Worm (Caenorhabditis elegans): ENCODE measurements around the gene tmem-145.

tmem-145 gene

DNA sequence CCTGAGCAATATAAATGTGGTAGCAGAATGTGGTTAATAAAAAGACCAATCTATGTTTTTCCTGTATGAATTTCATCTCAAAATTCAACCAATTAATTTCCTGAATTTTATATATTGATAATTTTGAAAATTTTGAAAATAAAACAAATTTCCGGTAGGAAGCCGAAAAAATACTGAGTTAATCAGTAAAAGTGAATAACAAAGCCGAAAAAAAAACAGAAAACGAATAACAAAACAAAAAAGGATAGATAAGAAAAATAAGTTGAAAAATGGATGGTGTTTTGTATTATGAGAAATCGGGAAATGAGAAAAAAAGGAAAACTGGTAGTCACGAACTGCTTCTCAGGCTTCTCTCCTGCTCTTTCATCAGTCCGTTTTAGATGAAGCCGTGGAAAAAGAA, at the start of gene tmem-145:
Gene tmem-145 (minus strand): TSS at position 101 of the 400 bp plus-strand sequence.
- TF ChIP-seq unc-120 (tag; optimal IDR thresholded peaks at IDR 0.05; ENCODE audit: poor library complexity, severe bottlenecking) (no peak), ces-1 (GFP tag; optimal IDR thresholded peaks at IDR 0.05) (no peak), nhr-237 (tag; optimal IDR thresholded peaks at IDR 0.05) (no peak), unc-39 (tag; optimal IDR thresholded peaks at IDR 0.05) (no peak), bed-3 (GFP tag; optimal IDR thresholded peaks at IDR 0.05) (no peak), nhr-12 (tag; optimal IDR thresholded peaks at IDR 0.05) (no peak), tbx-8 (GFP tag; optimal IDR thresholded peaks at IDR 0.05) (no peak), ceh-39 (tag; optimal IDR thresholded peaks at IDR 0.05) (no peak), ztf-11 (tag; optimal IDR thresholded peaks at IDR 0.05) (no peak), sem-2 (GFP tag; optimal IDR thresholded peaks at IDR 0.05) (no peak), nhr-76 (tag; optimal IDR thresholded peaks at IDR 0.05) (no peak), mls-2 (tag; optimal IDR thresholded peaks at IDR 0.05) (no peak), zip-8 (tag; optimal IDR thresholded peaks at IDR 0.05) (no peak)

DNA sequence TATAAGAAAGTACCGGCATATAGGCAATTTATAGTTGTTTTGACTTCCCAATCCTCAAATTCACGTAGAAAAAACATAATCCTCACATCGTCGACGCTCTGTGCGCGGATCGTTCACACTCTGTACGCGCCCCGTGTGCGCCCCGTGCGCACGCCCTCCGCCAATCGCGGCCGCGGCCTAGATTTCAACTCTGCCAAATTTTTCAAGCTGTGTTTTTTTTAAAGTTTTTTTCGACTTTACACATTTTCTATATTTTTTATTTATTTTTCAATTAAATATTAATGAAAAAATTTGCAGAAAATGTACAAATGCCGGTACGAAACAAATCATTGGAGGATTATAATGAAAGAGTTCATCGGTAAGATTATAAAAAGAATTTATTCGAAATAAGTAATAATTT, 49.5 kb upstream of the tmem-145 start, which contains the start of gene T01H10.11:
Gene T01H10.11 (plus strand): TSS at position 301 of the 400 bp plus-strand sequence.
- TF ChIP-seq pha-4 (tag; optimal IDR thresholded peaks at IDR 0.05) (no peak), ham-2 (GFP tag; optimal IDR thresholded peaks at IDR 0.05) (no peak), nhr-2 (tag; optimal IDR thresholded peaks at IDR 0.05) (no peak), flh-1 (GFP tag; optimal IDR thresholded peaks at IDR 0.05) (no peak), drap-1 (GFP tag; optimal IDR thresholded peaks at IDR 0.05) (no peak), nhr-76 (tag; optimal IDR thresholded peaks at IDR 0.05) (no peak), nhr-237 (tag; optimal IDR thresholded peaks at IDR 0.05) (no peak), elt-3 (tag; optimal IDR thresholded peaks at IDR 0.05) (no peak), blmp-1 (tag; optimal IDR thresholded peaks at IDR 0.05) (no peak), sem-2 (GFP tag; optimal IDR thresholded peaks at IDR 0.05) (no peak), bed-3 (GFP tag; optimal IDR thresholded peaks at IDR 0.05) (no peak), ztf-11 (tag; optimal IDR thresholded peaks at IDR 0.05) (no peak), nhr-28 (tag; optimal IDR thresholded peaks at IDR 0.05) (no peak), M03D4.4 (tag; optimal IDR thresholded peaks at IDR 0.05) (no peak), ceh-39 (tag; optimal IDR thresholded peaks at IDR 0.05) (no peak), cnd-1 (tag; optimal IDR thresholded peaks at IDR 0.05) (no peak), hlh-1 (tag; optimal IDR thresholded peaks at IDR 0.05) (no peak), mab-5 (tag; optimal IDR thresholded peaks at IDR 0.05) (no peak), ceh-83 (GFP tag; optimal IDR thresholded peaks at IDR 0.05) (no peak)

DNA sequence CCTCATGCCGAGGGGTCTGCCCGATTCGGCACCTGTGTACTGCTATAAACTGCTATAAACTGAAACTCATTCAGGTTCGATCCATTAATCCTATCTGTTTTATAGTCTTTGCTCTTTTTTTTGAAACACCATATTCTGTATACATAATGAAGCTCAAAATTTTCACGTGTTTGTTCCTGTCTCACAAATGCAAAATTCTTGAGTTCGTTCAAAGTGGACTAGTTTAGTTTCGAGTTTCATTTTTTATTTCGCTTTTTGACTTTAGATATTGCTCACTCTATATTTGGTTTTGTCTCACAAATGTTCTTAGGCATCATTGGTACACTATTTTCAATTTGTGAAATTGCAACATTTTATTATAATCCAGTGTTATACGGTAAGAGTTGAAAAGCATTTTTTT, 47.6 kb upstream of the tmem-145 start, which contains the start of gene lgc-17:
Gene lgc-17 (plus strand): TSS at position 301 of the 400 bp plus-strand sequence.
- no peak for TF ChIP-seq mab-5 (tag; optimal IDR thresholded peaks at IDR 0.05)
- TF ChIP-seq flh-1 (GFP tag; optimal IDR thresholded peaks at IDR 0.05) = no peak
- TF ChIP-seq elt-3 (tag; optimal IDR thresholded peaks at IDR 0.05) = no peak
- no peak for TF ChIP-seq ceh-43 (GFP tag; optimal IDR thresholded peaks at IDR 0.05)

DNA sequence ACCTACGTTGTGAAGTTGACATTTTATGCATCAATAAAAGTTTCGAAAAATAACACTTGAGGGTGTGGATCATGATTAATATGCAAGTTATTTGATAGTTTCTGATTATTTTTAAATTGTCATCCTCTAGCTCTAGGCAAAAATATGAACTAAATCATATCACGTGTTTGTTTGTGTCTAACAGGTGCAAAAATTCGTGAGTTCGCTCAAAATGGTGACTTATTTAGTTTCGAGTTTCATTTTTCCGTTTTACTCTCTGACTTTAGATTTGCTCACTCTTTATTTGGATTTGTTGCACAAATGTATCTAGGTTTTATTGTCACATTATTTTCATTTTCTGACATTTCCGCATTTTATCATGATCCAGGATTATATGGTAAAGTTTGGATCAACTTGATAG, 44.7 kb upstream of the tmem-145 start, which contains the start of gene lgc-16:
Gene lgc-16 (plus strand): TSS at position 301 of the 400 bp plus-strand sequence.
- no peak for TF ChIP-seq tbx-8 (GFP tag; optimal IDR thresholded peaks at IDR 0.05)
- TF ChIP-seq bed-3 (GFP tag; optimal IDR thresholded peaks at IDR 0.05) = no peak
- no peak for TF ChIP-seq elt-1 (tag; optimal IDR thresholded peaks at IDR 0.05; ENCODE audit: borderline replicate concordance, insufficient read depth)
- TF ChIP-seq unc-62 (GFP tag; optimal IDR thresholded peaks at IDR 0.05) = no peak
- TF ChIP-seq mep-1 (tag; optimal IDR thresholded peaks at IDR 0.05) = no peak
- TF ChIP-seq elt-3 (tag; optimal IDR thresholded peaks at IDR 0.05) = no peak
- no peak for TF ChIP-seq nhr-237 (tag; optimal IDR thresholded peaks at IDR 0.05)
- no peak for TF ChIP-seq ceh-43 (GFP tag; optimal IDR thresholded peaks at IDR 0.05)
- no peak for TF ChIP-seq nhr-2 (tag; optimal IDR thresholded peaks at IDR 0.05)
- no peak for TF ChIP-seq ceh-39 (tag; optimal IDR thresholded peaks at IDR 0.05)
- no peak for TF ChIP-seq nhr-28 (tag; optimal IDR thresholded peaks at IDR 0.05)
- no peak for TF ChIP-seq snpc-4 (tag; optimal IDR thresholded peaks at IDR 0.05)
- TF ChIP-seq ham-2 (GFP tag; optimal IDR thresholded peaks at IDR 0.05) = no peak
- no peak for TF ChIP-seq unc-120 (tag; optimal IDR thresholded peaks at IDR 0.05; ENCODE audit: poor library complexity, severe bottlenecking)
- TF ChIP-seq M03D4.4 (tag; optimal IDR thresholded peaks at IDR 0.05) = no peak
- no peak for TF ChIP-seq lin-32 (GFP tag; optimal IDR thresholded peaks at IDR 0.05)
- TF ChIP-seq unc-39 (tag; optimal IDR thresholded peaks at IDR 0.05) = no peak
- no peak for TF ChIP-seq lin-13 (tag; optimal IDR thresholded peaks at IDR 0.05)
- no peak for TF ChIP-seq mls-2 (tag; optimal IDR thresholded peaks at IDR 0.05)
- TF ChIP-seq mab-5 (tag; optimal IDR thresholded peaks at IDR 0.05) = no peak

Measured in whole organism, mixed stage, embryonic.